Worm (Caenorhabditis elegans): ENCODE results near the gene erp-44.2.

erp-44.2 gene

DNA sequence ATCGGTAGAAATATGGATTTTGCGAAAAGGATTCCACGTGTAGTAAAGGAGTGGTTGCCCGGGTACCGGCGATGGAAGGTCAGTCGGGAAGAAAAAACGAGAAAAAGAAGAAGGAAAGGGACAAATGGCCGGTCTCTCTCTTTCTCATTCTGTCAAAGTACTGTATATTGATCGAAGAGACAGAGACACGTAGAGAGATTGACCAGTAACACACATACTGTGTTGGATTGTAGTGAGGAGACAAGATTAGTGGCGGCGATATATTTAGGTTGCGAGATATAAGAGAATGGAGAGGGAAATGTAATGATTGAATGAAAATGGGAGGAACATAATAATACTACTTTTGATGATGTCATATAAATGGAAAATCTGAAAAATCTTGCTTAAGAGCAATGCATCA is 1.6 kb upstream of the erp-44.2 start (continued):
- TF ChIP-seq mdl-1 (tag; optimal IDR thresholded peaks at IDR 0.05) (no peak), zip-4 (GFP tag; optimal IDR thresholded peaks at IDR 0.05) (no peak), hpl-2 (GFP tag; optimal IDR thresholded peaks at IDR 0.05) (no peak), aha-1 (tag; optimal IDR thresholded peaks at IDR 0.05) (no peak), nhr-77 (tag; optimal IDR thresholded peaks at IDR 0.05) (no peak), ceh-90 (tag; optimal IDR thresholded peaks at IDR 0.05) (no peak), lin-14 (GFP tag; optimal IDR thresholded peaks at IDR 0.05) (peak; percentile 54), zag-1 (tag; optimal IDR thresholded peaks at IDR 0.05) (no peak), fkh-4 (tag; optimal IDR thresholded peaks at IDR 0.05; ENCODE audit: borderline replicate concordance) (no peak), pag-3 (tag; optimal IDR thresholded peaks at IDR 0.05; ENCODE audit: borderline replicate concordance, insufficient read depth) (no peak), pax-3 (tag; optimal IDR thresholded peaks at IDR 0.05) (no peak), skn-1 (tag; optimal IDR thresholded peaks at IDR 0.05) (no peak), tlp-1 (tag; optimal IDR thresholded peaks at IDR 0.05) (no peak), hlh-17 (GFP tag; optimal IDR thresholded peaks at IDR 0.05; ENCODE audit: borderline replicate concordance) (no peak), sup-37 (GFP tag; optimal IDR thresholded peaks at IDR 0.05) (no peak), alr-1 (tag; optimal IDR thresholded peaks at IDR 0.05; ENCODE audit: borderline replicate concordance) (no peak), efl-1 (optimal IDR thresholded peaks at IDR 0.05) (peak in 1 of 2 experiments; percentile 1), efl-1 (GFP tag; optimal IDR thresholded peaks at IDR 0.05 in 1 of 2) (peak in 1 of 2 experiments; percentile 85), unc-30 (tag; optimal IDR thresholded peaks at IDR 0.05) (no peak), ces-1 (GFP tag; optimal IDR thresholded peaks at IDR 0.05) (no peak), mef-2 (tag; optimal IDR thresholded peaks at IDR 0.05) (no peak), elt-3 (tag; optimal IDR thresholded peaks at IDR 0.05) (peak in 2 of 6 experiments; percentile 11 to 65), sptf-1 (tag; optimal IDR thresholded peaks at IDR 0.05) (no peak), dpl-1 (GFP tag; optimal IDR thresholded peaks at IDR 0.05) (no peak), fkh-10 (GFP tag; optimal IDR thresholded peaks at IDR 0.05) (no peak), mab-9 (GFP tag; IDR thresholded peaks at IDR 0.05) (no peak), unc-98 (GFP tag; IDR thresholded peaks at IDR 0.05) (no peak), nhr-71 (tag; optimal IDR thresholded peaks at IDR 0.05) (peak; percentile 10), grh-1 (GFP tag; IDR thresholded peaks at IDR 0.05) (peak; percentile 27; the same call in 1 of the 2 replicates), vab-15 (tag; optimal IDR thresholded peaks at IDR 0.05) (no peak)

DNA sequence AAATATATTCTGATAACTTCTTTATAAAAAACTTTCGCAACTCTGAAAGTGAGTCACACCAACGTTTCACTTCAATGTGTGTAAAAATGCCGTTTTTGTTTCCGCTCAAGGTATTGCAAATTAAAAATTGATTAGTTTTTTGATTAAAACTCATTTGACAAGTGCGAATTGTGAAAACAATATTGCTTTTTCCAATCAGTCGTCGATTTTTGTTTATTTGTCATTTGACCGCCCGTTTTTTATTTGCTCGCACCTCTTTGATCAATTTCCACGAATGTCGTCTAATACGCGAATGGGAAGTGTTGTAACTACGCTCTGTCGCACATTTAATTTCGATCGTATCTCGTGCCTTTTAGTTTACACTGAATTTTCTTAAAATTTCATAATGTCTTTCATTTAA is 4.3 kb downstream of the erp-44.2 start, which contains the start of gene mvb-12:
Gene mvb-12 (plus strand): TSS at position 375 of the 400 bp plus-strand sequence.
- TF ChIP-seq F16B12.6 (tag; optimal IDR thresholded peaks at IDR 0.05) (no peak), ces-1 (GFP tag; optimal IDR thresholded peaks at IDR 0.05) (no peak), lin-15B (tag; optimal IDR thresholded peaks at IDR 0.05) (peak; percentile 5), pax-3 (tag; optimal IDR thresholded peaks at IDR 0.05) (no peak), irx-1 (tag; optimal IDR thresholded peaks at IDR 0.05) (no peak), aly-2 (tag; optimal IDR thresholded peaks at IDR 0.05) (no peak), nhr-77 (tag; optimal IDR thresholded peaks at IDR 0.05) (peak; percentile 4), grh-1 (GFP tag; IDR thresholded peaks at IDR 0.05) (no peak), nhr-12 (tag; optimal IDR thresholded peaks at IDR 0.05) (no peak), sptf-1 (tag; optimal IDR thresholded peaks at IDR 0.05) (no peak), alr-1 (tag; optimal IDR thresholded peaks at IDR 0.05; ENCODE audit: borderline replicate concordance) (no peak), pag-3 (tag; optimal IDR thresholded peaks at IDR 0.05; ENCODE audit: borderline replicate concordance, insufficient read depth) (no peak), hlh-4 (tag; optimal IDR thresholded peaks at IDR 0.05) (no peak), lin-35 (GFP tag; optimal IDR thresholded peaks at IDR 0.05) (no peak), ceh-8 (GFP tag; optimal IDR thresholded peaks at IDR 0.05) (no peak), efl-3 (GFP tag; optimal IDR thresholded peaks at IDR 0.05) (no peak), lin-13 (GFP tag; optimal IDR thresholded peaks at IDR 0.05) (no peak), nhr-84 (tag; optimal IDR thresholded peaks at IDR 0.05) (no peak), jun-1 (tag; optimal IDR thresholded peaks at IDR 0.05) (no peak), vab-15 (tag; optimal IDR thresholded peaks at IDR 0.05) (no peak), Y116A8C.19 (tag; optimal IDR thresholded peaks at IDR 0.05; ENCODE audit: borderline replicate concordance) (no peak), dsc-1 (tag; optimal IDR thresholded peaks at IDR 0.05) (no peak), C04F5.9 (tag; optimal IDR thresholded peaks at IDR 0.05) (no peak), dpl-1 (GFP tag; optimal IDR thresholded peaks at IDR 0.05) (peak in 2 of 3 experiments; percentile 15 to 43), ztf-11 (tag; optimal IDR thresholded peaks at IDR 0.05) (no peak), ceh-82 (tag; optimal IDR thresholded peaks at IDR 0.05) (no peak), snu-23 (GFP tag; optimal IDR thresholded peaks at IDR 0.05) (peak; percentile 29), ama-1 (optimal IDR thresholded peaks at IDR 0.05) (no peak), elt-3 (tag; optimal IDR thresholded peaks at IDR 0.05) (no peak), tbx-2 (tag; optimal IDR thresholded peaks at IDR 0.05) (no peak), swsn-7 (tag; optimal IDR thresholded peaks at IDR 0.05) (peak; percentile 13), unc-98 (GFP tag; IDR thresholded peaks at IDR 0.05) (no peak), nhr-71 (tag; optimal IDR thresholded peaks at IDR 0.05) (peak; percentile 34)

Data from whole organism, L1 larva.